Worm (Caenorhabditis elegans) whole organism, mixed stage, embryonic: ENCODE results near the gene C26H9A.4.

Experiments
- M03D4.4 ChIP-seq: sonication (generic microtip); optimal IDR thresholded peaks from 2 replicates; lab custom pipeline; 2017; ENCODE audit warnings: mild to moderate bottlenecking, missing genetic modification characterization, missing compliant biosample characterization
- blmp-1 ChIP-seq: fragments of 150-350 bp; optimal IDR thresholded peaks from 2 replicates; lab custom pipeline; 2014; ENCODE audit warnings: missing biosample characterization, missing genetic modification characterization
- ceh-39 ChIP-seq: fragments of 150-350 bp; optimal IDR thresholded peaks from 2 replicates; lab custom pipeline; 2014; ENCODE audit warnings: missing biosample characterization, missing genetic modification characterization
- ceh-43 ChIP-seq: fragments of 200-800 bp; sonication (Bioruptor generic); optimal IDR thresholded peaks from 2 replicates; lab custom pipeline; 2018; ENCODE audit warnings: mild to moderate bottlenecking, missing genetic modification characterization, moderate library complexity, missing compliant biosample characterization
- ceh-83 ChIP-seq: fragments of 200-800 bp; sonication (Bioruptor generic); optimal IDR thresholded peaks from 2 replicates; lab custom pipeline; 2018; ENCODE audit warnings: mild to moderate bottlenecking, missing genetic modification characterization, missing compliant biosample characterization
- ces-1 ChIP-seq: fragments of 150-350 bp; optimal IDR thresholded peaks from 2 replicates; lab custom pipeline; 2014; ENCODE audit warnings: missing biosample characterization, missing genetic modification reagents, missing genetic modification characterization
- drap-1 ChIP-seq: fragments of 200-800 bp; sonication (Bioruptor generic); optimal IDR thresholded peaks from 3 replicates; lab custom pipeline; 2018; ENCODE audit warnings: mild to moderate bottlenecking, missing genetic modification characterization, missing compliant biosample characterization
- elt-1 ChIP-seq: sonication (generic microtip); optimal IDR thresholded peaks from 2 replicates; lab custom pipeline; 2017; ENCODE audit warnings: missing genetic modification characterization, mild to moderate bottlenecking, missing compliant biosample characterization, antibody characterized with exemption, moderate library complexity, borderline replicate concordance; ENCODE audit not compliant: insufficient read depth
- elt-3 ChIP-seq: fragments of 150-350 bp; optimal IDR thresholded peaks from 2 replicates; lab custom pipeline; 2014; ENCODE audit warnings: missing biosample characterization, missing genetic modification characterization
- ham-2 ChIP-seq: fragments of 200-800 bp; sonication (Bioruptor generic); optimal IDR thresholded peaks from 2 replicates; lab custom pipeline; 2018; ENCODE audit warnings: mild to moderate bottlenecking, missing genetic modification characterization, missing compliant biosample characterization
- hlh-1 ChIP-seq: fragments of 150-350 bp; optimal IDR thresholded peaks from 2 replicates; lab custom pipeline; 2014; ENCODE audit warnings: missing biosample characterization, missing genetic modification reagents, missing genetic modification characterization
- lin-13 ChIP-seq: fragments of 150-350 bp; optimal IDR thresholded peaks from 2 replicates; lab custom pipeline; 2014; ENCODE audit warnings: missing biosample characterization, missing genetic modification characterization
- lin-32 ChIP-seq: fragments of 200-800 bp; sonication (Bioruptor generic); optimal IDR thresholded peaks from 2 replicates; lab custom pipeline; 2018; ENCODE audit warnings: mild to moderate bottlenecking, missing genetic modification characterization, missing compliant biosample characterization
- lsy-2 ChIP-seq: fragments of 150-350 bp; optimal IDR thresholded peaks from 2 replicates; lab custom pipeline; 2014; ENCODE audit warnings: missing biosample characterization, missing genetic modification characterization
- mab-5 ChIP-seq: fragments of 150-350 bp; optimal IDR thresholded peaks from 2 replicates; lab custom pipeline; 2014; ENCODE audit warnings: missing biosample characterization, missing genetic modification characterization
- mep-1 ChIP-seq: fragments of 150-350 bp; optimal IDR thresholded peaks from 2 replicates; lab custom pipeline; 2017; ENCODE audit warnings: missing biosample characterization, missing genetic modification reagents, missing genetic modification characterization, inconsistent platforms
- nhr-12 ChIP-seq: fragments of 150-350 bp; optimal IDR thresholded peaks from 2 replicates; lab custom pipeline; 2014; ENCODE audit warnings: missing biosample characterization, missing genetic modification characterization
- nhr-2 ChIP-seq: fragments of 150-350 bp; optimal IDR thresholded peaks from 2 replicates; lab custom pipeline; 2014; ENCODE audit warnings: missing biosample characterization, missing genetic modification characterization
- nhr-28 ChIP-seq: fragments of 150-350 bp; optimal IDR thresholded peaks from 2 replicates; lab custom pipeline; 2014; ENCODE audit warnings: missing biosample characterization, missing genetic modification characterization
- pha-4 ChIP-seq: fragments of 150-350 bp; optimal IDR thresholded peaks from 2 replicates; lab custom pipeline; 2018; ENCODE audit warnings: missing biosample characterization, missing genetic modification reagents, missing genetic modification characterization
- sem-2 ChIP-seq: fragments of 200-800 bp; sonication (Bioruptor generic); optimal IDR thresholded peaks from 2 replicates; lab custom pipeline; 2018; ENCODE audit warnings: mild to moderate bottlenecking, missing genetic modification characterization, missing compliant biosample characterization
- tbx-8 ChIP-seq: fragments of 200-800 bp; sonication (Bioruptor generic); optimal IDR thresholded peaks from 2 replicates; lab custom pipeline; 2018; ENCODE audit warnings: mild to moderate bottlenecking, missing genetic modification characterization, moderate library complexity, missing compliant biosample characterization
- unc-120 ChIP-seq: sonication (generic microtip); optimal IDR thresholded peaks from 2 replicates; lab custom pipeline; 2017; ENCODE audit warnings: missing genetic modification characterization, missing compliant biosample characterization; ENCODE audit not compliant: poor library complexity, severe bottlenecking
- unc-39 ChIP-seq: fragments of 150-350 bp; optimal IDR thresholded peaks from 2 replicates; lab custom pipeline; 2014; ENCODE audit warnings: missing biosample characterization, missing genetic modification characterization
- unc-62 ChIP-seq: fragments of 150-350 bp; optimal IDR thresholded peaks from 2 replicates; lab custom pipeline; 2014; ENCODE audit warnings: missing biosample characterization, missing genetic modification reagents, missing genetic modification characterization
- zip-8 ChIP-seq: fragments of 150-350 bp; optimal IDR thresholded peaks from 2 replicates; lab custom pipeline; 2014; ENCODE audit warnings: missing biosample characterization, missing genetic modification characterization
- ztf-11 ChIP-seq: fragments of 150-350 bp; optimal IDR thresholded peaks from 2 replicates; lab custom pipeline; 2014; ENCODE audit warnings: missing biosample characterization, missing genetic modification characterization

C26H9A.4 gene

DNA sequence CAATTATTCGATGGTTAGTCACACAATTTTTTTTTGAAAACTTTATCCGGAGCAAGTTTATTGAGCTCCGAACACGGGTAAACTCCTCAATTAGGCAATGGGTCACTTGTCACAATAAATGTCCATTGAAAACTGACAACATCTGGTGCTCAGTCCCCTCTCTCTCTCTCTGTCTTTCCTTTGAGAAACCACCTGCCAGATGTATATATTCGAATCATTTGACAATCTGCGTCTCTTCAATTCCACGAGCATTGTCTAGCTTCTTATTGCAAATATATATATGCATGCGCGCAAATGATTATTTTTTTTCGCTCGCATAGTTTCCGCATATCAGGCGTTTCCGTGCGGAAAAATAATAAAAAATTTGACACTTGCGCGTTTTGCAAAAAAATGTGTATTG lies 32.6 kb downstream of the C26H9A.4 start (continued):
- TF ChIP-seq elt-1 (tag; lab: Kevin White, UChicago): no peak

DNA sequence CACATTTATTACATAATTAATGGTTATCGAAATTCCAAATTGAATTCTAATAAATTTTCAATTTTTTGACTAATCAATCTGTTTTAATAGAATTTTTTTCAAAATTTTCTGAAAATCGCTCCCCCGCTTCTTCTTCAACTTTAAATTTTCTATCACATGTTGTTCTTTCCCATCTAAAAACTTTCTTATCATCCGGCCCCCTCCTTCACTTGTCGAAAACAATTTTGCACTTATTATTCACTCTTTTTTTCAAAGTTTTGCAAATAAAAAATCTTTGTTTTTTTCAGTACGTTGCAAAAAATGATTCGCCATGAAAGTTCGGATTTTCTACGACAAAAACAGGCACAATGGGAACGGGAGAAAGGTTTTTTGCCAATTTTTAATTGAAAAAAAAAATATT lies 35.2 kb downstream of the C26H9A.4 start, which contains the start of gene T23B5.3:
T23B5.3 (plus strand) TSS at position 301 of the 400 bp plus-strand sequence.
- TF ChIP-seq unc-120 (tag; lab: Kevin White, UChicago): no peak
- no peak for TF ChIP-seq lin-32
- TF ChIP-seq nhr-2 (tag; lab: Kevin White, UChicago): no peak
- no peak for TF ChIP-seq unc-62 (GFP tag; lab: Kevin White, UChicago)
- TF ChIP-seq ham-2 (GFP tag; lab: Kevin White, UChicago): no peak
- TF ChIP-seq blmp-1 (tag; lab: Kevin White, UChicago): no peak
- no peak for TF ChIP-seq ceh-43 (GFP tag; lab: Kevin White, UChicago)
- no peak for TF ChIP-seq lsy-2 (tag; lab: Kevin White, UChicago)

DNA sequence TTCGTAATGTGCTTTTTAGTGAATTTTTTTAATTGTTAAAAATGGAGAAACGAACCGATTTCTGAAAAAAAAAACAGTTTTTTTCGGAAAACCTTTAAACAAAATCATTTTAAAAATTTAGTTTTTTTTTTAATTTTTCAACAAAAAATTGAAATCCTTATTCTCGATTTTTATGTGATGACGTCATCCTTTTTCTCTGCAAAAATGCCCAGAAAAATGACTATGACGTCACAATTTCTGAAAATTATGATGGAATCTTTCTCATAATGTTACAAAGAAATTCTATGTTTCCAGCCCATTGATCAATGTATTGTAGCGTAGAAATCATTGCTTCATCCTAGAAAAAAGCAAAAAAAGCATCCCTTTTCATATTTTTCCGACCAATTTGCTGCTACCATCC lies 36.1 kb downstream of the C26H9A.4 start:
- TF ChIP-seq zip-8 (tag; lab: Kevin White, UChicago): peak; percentile 100
- no peak for TF ChIP-seq ces-1 (GFP tag; lab: Kevin White, UChicago)
- TF ChIP-seq mep-1 (tag; lab: Kevin White, UChicago): no peak
- no peak for TF ChIP-seq drap-1 (GFP tag; lab: Kevin White, UChicago)

DNA sequence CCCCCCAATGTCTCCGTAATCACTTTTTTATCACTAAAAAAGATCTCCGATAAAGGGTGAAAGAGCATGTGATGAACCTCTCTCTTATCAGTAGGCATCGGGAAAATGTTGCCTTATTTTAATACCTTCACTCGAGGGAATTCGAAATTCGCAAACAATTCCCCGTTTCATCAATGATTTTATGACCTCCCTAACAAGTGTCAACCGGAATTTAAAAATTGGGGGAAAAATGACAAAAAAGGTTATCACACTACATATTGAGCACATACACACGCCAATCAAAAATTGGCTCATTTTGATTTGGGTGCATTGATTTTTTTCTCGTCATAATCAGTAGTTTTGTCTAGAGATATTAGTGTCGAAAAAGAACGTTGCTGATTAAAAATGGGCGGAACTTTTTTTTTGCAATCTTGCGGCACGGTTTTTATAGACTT lies 36.5 kb downstream of the C26H9A.4 start:
- TF ChIP-seq elt-1 (tag; lab: Kevin White, UChicago): peak; percentile 29
- TF ChIP-seq M03D4.4 (tag; lab: Kevin White, UChicago): no peak

DNA sequence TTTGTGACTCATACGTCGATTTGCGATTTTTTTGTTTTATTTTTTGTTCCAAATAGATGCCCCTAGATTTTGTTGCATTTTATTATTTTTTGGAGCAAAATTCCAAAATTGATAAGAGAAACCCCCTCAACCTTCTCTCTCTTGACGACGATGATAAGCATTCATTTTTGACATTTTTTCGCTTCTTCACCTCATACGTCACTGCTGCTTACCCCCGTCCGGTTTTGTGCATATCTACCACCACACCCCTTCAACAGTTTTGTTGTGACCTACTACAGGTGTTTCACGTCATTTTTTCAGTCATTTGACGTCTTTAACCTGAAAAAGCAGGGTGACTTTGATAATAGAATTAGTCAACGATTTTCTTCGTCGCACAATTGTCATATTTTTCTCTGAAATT lies 45.7 kb downstream of the C26H9A.4 start:
- TF ChIP-seq ham-2 (GFP tag; lab: Kevin White, UChicago): no peak
- TF ChIP-seq ztf-11 (tag; lab: Kevin White, UChicago): no peak
- TF ChIP-seq unc-39 (tag; lab: Kevin White, UChicago): no peak
- TF ChIP-seq elt-3 (tag; lab: Kevin White, UChicago): no peak
- no peak for TF ChIP-seq lin-32
- no peak for TF ChIP-seq tbx-8 (GFP tag; lab: Kevin White, UChicago)
- no peak for TF ChIP-seq sem-2 (GFP tag; lab: Kevin White, UChicago)
- TF ChIP-seq ces-1 (GFP tag; lab: Kevin White, UChicago): no peak
- no peak for TF ChIP-seq hlh-1 (tag; lab: Kevin White, UChicago)
- no peak for TF ChIP-seq zip-8 (tag; lab: Kevin White, UChicago)
- TF ChIP-seq pha-4 (tag; lab: Kevin White, UChicago): no peak
- TF ChIP-seq lin-13: no peak
- no peak for TF ChIP-seq ceh-39 (tag; lab: Kevin White, UChicago)
- no peak for TF ChIP-seq nhr-28 (tag; lab: Kevin White, UChicago)
- TF ChIP-seq ceh-83 (GFP tag; lab: Kevin White, UChicago): no peak
- no peak for TF ChIP-seq nhr-2 (tag; lab: Kevin White, UChicago)
- TF ChIP-seq, all 35 proteins: peak for 0

DNA sequence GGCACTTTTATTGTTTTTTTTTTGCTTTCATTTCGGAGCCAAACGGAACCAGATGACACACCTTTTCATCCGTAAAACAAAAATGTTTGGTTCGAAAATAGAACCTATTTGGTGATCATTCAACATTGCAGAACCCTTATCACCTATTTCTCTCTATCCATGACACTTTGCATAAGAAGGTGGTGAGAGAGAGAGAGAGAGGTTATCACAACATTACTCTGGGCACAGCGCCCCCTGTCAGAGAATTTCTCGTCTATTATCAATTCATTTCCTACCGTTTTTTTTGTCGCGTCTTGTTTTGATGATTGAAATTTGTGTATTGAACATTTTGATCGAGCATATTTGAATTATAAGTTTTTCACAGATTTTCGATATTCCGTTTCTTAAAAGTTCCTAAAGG lies 47.0 kb downstream of the C26H9A.4 start:
- TF ChIP-seq nhr-28 (tag; lab: Kevin White, UChicago) (no peak), mab-5 (tag; lab: Kevin White, UChicago) (no peak), M03D4.4 (tag; lab: Kevin White, UChicago) (no peak), sem-2 (GFP tag; lab: Kevin White, UChicago) (no peak), nhr-12 (tag; lab: Kevin White, UChicago) (no peak), hlh-1 (tag; lab: Kevin White, UChicago) (no peak), unc-62 (GFP tag; lab: Kevin White, UChicago) (no peak), ces-1 (GFP tag; lab: Kevin White, UChicago) (no peak), unc-39 (tag; lab: Kevin White, UChicago) (no peak), pha-4 (tag; lab: Kevin White, UChicago) (no peak), lin-32 (no peak), drap-1 (GFP tag; lab: Kevin White, UChicago) (no peak), ztf-11 (tag; lab: Kevin White, UChicago) (no peak), lsy-2 (tag; lab: Kevin White, UChicago) (no peak)
